Fruit fly (Drosophila melanogaster) whole organism, adult: ENCODE data around the gene CNMaR.

Source experiments
- CG11617 ChIP-seq: fragments of 200-800 bp; sonication (Bioruptor generic); optimal IDR thresholded peaks from 2 replicates; lab custom pipeline; 2017; ENCODE audit warnings: mild to moderate bottlenecking, missing biosample characterization, missing genetic modification reagents, missing genetic modification characterization
- CG12768 ChIP-seq: fragments of 200-800 bp; sonication (Bioruptor generic); optimal IDR thresholded peaks from 2 replicates; lab custom pipeline; 2017; ENCODE audit warnings: missing biosample characterization, missing genetic modification characterization, mild to moderate bottlenecking, moderate library complexity, missing genetic modification reagents
- CG1620 ChIP-seq: fragments of 200-800 bp; sonication (Bioruptor generic); optimal IDR thresholded peaks from 2 replicates; lab custom pipeline; 2016; ENCODE audit warnings: missing biosample characterization, missing genetic modification characterization
- CG5204 ChIP-seq: fragments of 200-800 bp; sonication (Bioruptor generic); optimal IDR thresholded peaks from 2 replicates; lab custom pipeline; 2016; ENCODE audit warnings: missing biosample characterization, missing genetic modification characterization
- CG7045 ChIP-seq: fragments of 200-800 bp; sonication (Bioruptor generic); optimal IDR thresholded peaks from 2 replicates; lab custom pipeline; 2017; ENCODE audit warnings: missing biosample characterization, mild to moderate bottlenecking, missing genetic modification characterization
- CG7101 ChIP-seq: fragments of 200-800 bp; sonication (Bioruptor generic); optimal IDR thresholded peaks from 2 replicates; lab custom pipeline; 2018; ENCODE audit warnings: missing biosample characterization, mild to moderate bottlenecking, missing genetic modification characterization, moderate library complexity
- Clk ChIP-seq: fragments of 200-800 bp; sonication (Bioruptor generic); optimal IDR thresholded peaks from 2 replicates; lab custom pipeline; 2017; ENCODE audit warnings: missing biosample characterization, missing genetic modification characterization
- Crg-1 ChIP-seq: fragments of 200-800 bp; sonication (Bioruptor generic); optimal IDR thresholded peaks from 2 replicates; lab custom pipeline; 2016; ENCODE audit warnings: missing biosample characterization, missing genetic modification characterization
- Hr96 ChIP-seq: fragments of 200-800 bp; sonication (Bioruptor generic); optimal IDR thresholded peaks from 2 replicates; lab custom pipeline; 2016; ENCODE audit warnings: missing biosample characterization, missing genetic modification characterization
- Mnt ChIP-seq: fragments of 200-800 bp; sonication (Bioruptor generic); optimal IDR thresholded peaks from 2 replicates; lab custom pipeline; 2016; ENCODE audit warnings: missing biosample characterization, mild to moderate bottlenecking, missing genetic modification characterization
- cic ChIP-seq: fragments of 200-800 bp; sonication (Bioruptor generic); optimal IDR thresholded peaks from 2 replicates; lab custom pipeline; 2017; ENCODE audit warnings: missing biosample characterization, mild to moderate bottlenecking, missing genetic modification characterization, moderate library complexity
- cnc ChIP-seq, 2 experiments: fragments of >200 bp; optimal IDR thresholded peaks; 2 replicates each; lab custom pipeline; 2017
- kay ChIP-seq: fragments of 200-800 bp; sonication (Bioruptor generic); peaks from one replicate; lab custom pipeline; 2016; ENCODE audit warnings: missing biosample characterization, missing genetic modification characterization, borderline replicate concordance
- pad ChIP-seq: fragments of 200-800 bp; sonication (Bioruptor generic); optimal IDR thresholded peaks from 3 replicates; lab custom pipeline; 2017; ENCODE audit warnings: missing biosample characterization, missing genetic modification characterization, mild to moderate bottlenecking, moderate library complexity, missing genetic modification reagents
- tj ChIP-seq: fragments of 200-800 bp; sonication (Bioruptor generic); optimal IDR thresholded peaks from 3 replicates; lab custom pipeline; 2017; ENCODE audit warnings: missing biosample characterization, mild to moderate bottlenecking, missing genetic modification characterization, moderate library complexity
- toe ChIP-seq: fragments of 200-800 bp; sonication (Bioruptor generic); optimal IDR thresholded peaks from 2 replicates; lab custom pipeline; 2016; ENCODE audit warnings: missing biosample characterization, missing genetic modification characterization

Gene CNMaR

DNA sequence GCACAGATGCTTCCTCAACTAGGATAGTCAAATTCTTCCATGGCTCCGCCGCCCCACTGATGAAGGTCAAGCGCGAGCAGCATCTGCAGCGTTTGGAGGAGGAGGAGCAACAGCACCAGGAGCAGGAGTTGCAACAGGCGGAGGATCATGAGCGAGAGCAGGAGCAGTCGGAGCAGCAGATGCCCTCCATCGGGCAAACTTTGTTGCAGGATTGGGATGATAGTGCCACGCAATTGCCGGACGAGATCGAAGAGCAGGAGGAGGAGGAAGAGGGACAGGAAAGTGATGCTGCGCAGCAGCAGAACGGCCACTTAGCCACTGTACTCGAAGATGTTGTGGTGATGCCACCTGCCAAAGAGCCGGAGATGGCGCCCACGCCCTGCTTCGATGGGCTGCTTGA is 61.7 kb downstream of the CNMaR start:
- TF ChIP-seq CG11617 (GFP tag; lab: Kevin White, UChicago) (no peak), pad (no peak), toe (GFP tag; lab: Kevin White, UChicago) (no peak), Mnt (no peak), CG12768 (GFP tag; lab: Kevin White, UChicago) (no peak), CG5204 (GFP tag; lab: Kevin White, UChicago) (no peak), tj (GFP tag; lab: Kevin White, UChicago) (no peak), cnc (optimal IDR thresholded peaks at IDR 0.05; lab: Kevin White, UChicago) (no peak), CG7101 (tag; lab: Kevin White, UChicago) (no peak)

dm6 chr3L:9708797-9709196 is 64.9 kb downstream of the CNMaR start:
- TF ChIP-seq cic = no peak
- no peak for TF ChIP-seq CG5204 (GFP tag; lab: Kevin White, UChicago)
- TF ChIP-seq cnc (optimal IDR thresholded peaks at IDR 0.05; lab: Kevin White, UChicago) = no peak
- TF ChIP-seq Crg-1 (GFP tag; lab: Kevin White, UChicago) = no peak
- TF ChIP-seq Hr96 = no peak
- no peak for TF ChIP-seq kay (GFP tag; lab: Kevin White, UChicago)
- TF ChIP-seq Clk (GFP tag; lab: Kevin White, UChicago) = no peak
- TF ChIP-seq Mnt = no peak
- no peak for TF ChIP-seq CG7045 (GFP tag; lab: Kevin White, UChicago)
- TF ChIP-seq CG1620 (GFP tag; lab: Kevin White, UChicago) = no peak
